Worm (Caenorhabditis elegans): ENCODE measurements around the gene lab-2.

The lab-2 gene

DNA sequence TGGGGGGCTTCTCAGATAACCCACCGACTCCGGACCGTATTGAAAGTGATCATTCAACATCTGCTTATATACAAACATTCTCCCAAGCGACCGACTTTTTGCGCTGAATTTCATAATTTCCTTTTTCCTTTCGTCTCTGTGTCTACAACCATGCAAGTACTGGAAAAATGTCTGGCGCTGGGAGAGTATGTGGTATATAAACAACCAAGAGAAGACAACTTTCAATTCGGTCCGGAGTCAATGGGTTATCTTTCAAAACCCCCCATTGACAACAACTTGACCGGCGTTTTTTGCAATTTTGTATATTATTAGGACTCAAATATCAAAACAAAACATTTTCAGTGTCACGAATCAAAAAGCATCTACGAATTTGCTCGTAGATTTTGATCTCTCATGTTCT, 50.9 kb downstream of the lab-2 start (continued):
- TF ChIP-seq hlh-26 (GFP tag; conservative IDR thresholded peaks at IDR 0.05) (no peak), Y56A3A.18 (GFP tag; IDR thresholded peaks at IDR 0.05) (0 out of 2 replicates have a peak, but pooled peaks have one; percentile 52), somi-1 (GFP tag; optimal IDR thresholded peaks at IDR 0.05) (peak; percentile 60), ceh-27 (GFP tag; optimal IDR thresholded peaks at IDR 0.05) (peak; percentile 72), lin-54 (GFP tag; optimal IDR thresholded peaks at IDR 0.05) (peak; percentile 76), rec-8 (tag; optimal IDR thresholded peaks at IDR 0.05) (peak in 1 of 2 experiments; percentile 6), Y53F4B.3 (GFP tag; IDR thresholded peaks at IDR 0.05) (no peak), cebp-1 (GFP tag; IDR thresholded peaks at IDR 0.05) (peak; percentile 92), cebp-1 (tag; optimal IDR thresholded peaks at IDR 0.05) (peak; percentile 98), chd-7 (tag; optimal IDR thresholded peaks at IDR 0.05) (peak; percentile 71), F33H1.4 (GFP tag; IDR thresholded peaks at IDR 0.05) (peak; percentile 18; the same call in 1 of the 2 replicates), pha-4 (tag; optimal IDR thresholded peaks at IDR 0.05) (no peak), nhr-90 (tag; optimal IDR thresholded peaks at IDR 0.05) (peak; percentile 49), hmg-1.2 (GFP tag; IDR thresholded peaks at IDR 0.05) (peak; percentile 70), ceh-58 (GFP tag; IDR thresholded peaks at IDR 0.05) (no peak), attf-3 (GFP tag; conservative IDR thresholded peaks at IDR 0.05) (peak; percentile 46; the same call in 1 of the 2 replicates), F23B12.7 (tag; optimal IDR thresholded peaks at IDR 0.05; ENCODE audit: insufficient read depth) (peak; percentile 41), F57A8.1 (GFP tag; optimal IDR thresholded peaks at IDR 0.05) (no peak), tbp1 (GFP tag; optimal IDR thresholded peaks at IDR 0.05) (peak; percentile 82), akir-1 (GFP tag; optimal IDR thresholded peaks at IDR 0.05) (peak; percentile 37), rcor-1 (GFP tag; IDR thresholded peaks at IDR 0.05) (peak; percentile 38; the same call in 1 of the 2 replicates), fkh-3 (tag; optimal IDR thresholded peaks at IDR 0.05) (no peak), ZK185.1 (tag; optimal IDR thresholded peaks at IDR 0.05; ENCODE audit: poor library complexity, severe bottlenecking) (peak; percentile 79), mcd-1 (GFP tag; IDR thresholded peaks at IDR 0.05) (peak; percentile 83), K11D2.4 (GFP tag; IDR thresholded peaks at IDR 0.05) (no peak; the same call in 1 of the 2 replicates), lag-1 (GFP tag; IDR thresholded peaks at IDR 0.05) (no peak), unc-62 (GFP tag; optimal IDR thresholded peaks at IDR 0.05) (no peak), pbrm-1 (GFP tag; IDR thresholded peaks at IDR 0.05) (peak; percentile 58; the same call in 1 of the 2 replicates), Y79H2A.3 (GFP tag; conservative IDR thresholded peaks at IDR 0.05) (no peak), nfya-2 (GFP tag; IDR thresholded peaks at IDR 0.05) (no peak), B0019.2 (GFP tag; conservative IDR thresholded peaks at IDR 0.05) (no peak), nhr-179 (tag; optimal IDR thresholded peaks at IDR 0.05) (no peak), B0261.1 (tag; optimal IDR thresholded peaks at IDR 0.05) (peak; percentile 81), snpc-1.1 (tag; optimal IDR thresholded peaks at IDR 0.05; ENCODE audit: insufficient read depth) (peak; percentile 73), mel-28 (tag; optimal IDR thresholded peaks at IDR 0.05; ENCODE audit: borderline replicate concordance) (no peak), ztf-26 (tag; optimal IDR thresholded peaks at IDR 0.05) (peak; percentile 82), T07F8.4 (tag; optimal IDR thresholded peaks at IDR 0.05) (peak; percentile 25), lin-26 (GFP tag; IDR thresholded peaks at IDR 0.05) (peak; percentile 70; the same call in 1 of the 2 replicates), C06A6.2 (GFP tag; conservative IDR thresholded peaks at IDR 0.05) (peak; percentile 79), nhr-120 (GFP tag; IDR thresholded peaks at IDR 0.05) (0 out of 2 replicates have a peak, but pooled peaks have one; percentile 47), ets-4 (GFP tag; optimal IDR thresholded peaks at IDR 0.05) (peak; percentile 23), sea-2 (GFP tag; IDR thresholded peaks at IDR 0.05) (no peak), C17E4.6 (GFP tag; IDR thresholded peaks at IDR 0.05) (no peak), dpl-1 (GFP tag; optimal IDR thresholded peaks at IDR 0.05) (peak; percentile 18), F49E8.2 (tag; optimal IDR thresholded peaks at IDR 0.05; ENCODE audit: insufficient read depth) (no peak), unc-130 (GFP tag; optimal IDR thresholded peaks at IDR 0.05) (no peak), ztf-6 (GFP tag; IDR thresholded peaks at IDR 0.05) (no peak), F37B4.10 (GFP tag; IDR thresholded peaks at IDR 0.05) (no peak)
